Fruit fly (Drosophila melanogaster): ENCODE results near the gene CG11164.

CG11164 gene

dm6 chrX:13679565-13679964, 11.8 kb downstream of the CG11164 start:
- no peak for TF ChIP-seq CG17801 (GFP tag; optimal IDR thresholded peaks at IDR 0.05; ENCODE audit: partially characterized antibody)

- TF ChIP-seq CG17801 (GFP tag; optimal IDR thresholded peaks at IDR 0.05; ENCODE audit: partially characterized antibody), result no peak
These were observed 12.4 kb downstream of the CG11164 start, which contains the start of gene CG12177 for dm6 chrX:13680262-13680661. Gene CG12177 (minus strand): TSS chrX:13680500.

DNA sequence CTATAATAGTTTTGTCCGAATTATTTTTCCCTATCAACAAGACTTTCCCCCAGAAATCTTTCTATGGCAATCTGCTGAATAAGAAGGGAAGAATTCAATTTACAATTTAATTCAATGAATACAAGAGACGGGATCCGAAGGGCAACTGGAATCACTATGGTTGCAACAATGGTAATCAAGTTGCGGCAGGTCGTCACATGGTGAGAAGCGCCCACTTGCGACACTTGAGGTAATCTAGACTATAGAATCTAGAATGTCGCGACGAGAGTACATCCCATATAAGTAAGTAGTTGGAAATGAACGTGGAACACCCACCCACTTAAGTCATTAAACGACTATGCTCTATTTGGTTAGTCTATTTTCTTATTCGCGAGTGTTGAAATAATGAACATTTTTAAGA, 14.1 kb downstream of the CG11164 start:
- TF ChIP-seq CG17801 (GFP tag; optimal IDR thresholded peaks at IDR 0.05; ENCODE audit: partially characterized antibody), result no peak

- no peak for TF ChIP-seq CG17801 (GFP tag; optimal IDR thresholded peaks at IDR 0.05; ENCODE audit: partially characterized antibody)
These were observed 14.8 kb downstream of the CG11164 start, which contains the start of gene CG11158 for dm6 chrX:13682652-13683051. Gene CG11158 (plus strand): TSS chrX:13682952.

DNA sequence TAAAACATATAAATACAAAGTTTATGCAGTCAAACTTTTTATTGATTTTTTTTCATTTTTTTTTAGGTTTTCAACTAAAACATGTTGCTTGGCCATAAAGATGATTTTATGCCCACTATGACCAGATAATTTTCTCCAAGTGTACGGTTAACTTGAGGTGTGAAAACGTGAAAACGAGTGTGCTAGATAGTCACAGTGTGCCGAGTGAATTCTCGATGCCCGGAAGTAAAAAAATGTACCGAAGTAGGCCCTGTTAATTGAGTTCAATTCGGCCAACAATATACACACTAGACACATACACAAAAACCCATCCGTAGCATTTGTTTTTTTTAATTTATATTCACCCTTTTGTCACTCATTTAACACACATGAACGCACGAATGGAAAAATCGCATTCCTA, 24.2 kb downstream of the CG11164 start, which contains the start of gene Nna1:
Nna1 (plus strand) TSS at position 301 of the 400 bp plus-strand sequence.
- no peak for TF ChIP-seq CG17801 (GFP tag; optimal IDR thresholded peaks at IDR 0.05; ENCODE audit: partially characterized antibody)

dm6 chrX:13698717-13699427, 31.1 kb downstream of the CG11164 start:
- no peak for TF ChIP-seq CG17801 (GFP tag; optimal IDR thresholded peaks at IDR 0.05; ENCODE audit: partially characterized antibody)

dm6 chrX:13699666-13700065, 31.9 kb downstream of the CG11164 start:
- no peak for TF ChIP-seq CG17801 (GFP tag; optimal IDR thresholded peaks at IDR 0.05; ENCODE audit: partially characterized antibody)

DNA sequence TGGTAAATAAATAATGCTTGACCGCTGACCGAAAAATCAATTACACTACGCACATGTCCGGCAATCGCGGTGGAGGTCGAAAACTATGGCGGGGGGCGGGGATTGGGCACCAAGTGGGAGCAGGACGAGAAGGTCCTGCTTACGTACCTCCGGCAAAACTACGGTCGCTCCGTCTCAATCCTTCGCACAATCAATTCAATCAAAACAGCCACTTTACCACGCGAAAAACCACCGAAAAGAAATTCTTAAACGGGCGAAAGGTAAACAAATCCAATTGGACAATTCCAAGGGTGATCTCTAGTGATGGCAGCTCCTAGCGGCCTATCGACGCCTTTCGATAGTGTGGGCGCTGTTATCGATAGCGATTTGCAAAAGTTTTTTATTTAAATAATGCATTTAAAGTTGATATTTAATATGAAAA, 50.2 kb downstream of the CG11164 start, which contains the start of gene Nadsyn:
Nadsyn (minus strand) TSS at position 304 of the 421 bp plus-strand sequence.
- TF ChIP-seq CG17801 (GFP tag; optimal IDR thresholded peaks at IDR 0.05; ENCODE audit: partially characterized antibody), result peak; percentile 28
